Worm (Caenorhabditis elegans) whole organism, early embryonic: ENCODE data around the gene his-69.
A peak's percentile ranks its signal among the peaks of the same experiment; 100 is the strongest.

Experiments used
- B0310.2 ChIP-seq: sonication (generic microtip); optimal IDR thresholded peaks from 2 replicates; lab custom pipeline; 2016; ENCODE audit warnings: mild to moderate bottlenecking, missing genetic modification characterization, missing compliant biosample characterization
- F13C5.2 ChIP-seq: sonication (generic microtip); optimal IDR thresholded peaks from 2 replicates; lab custom pipeline; 2017; ENCODE audit warnings: mild to moderate bottlenecking, missing genetic modification characterization, inconsistent platforms, missing compliant biosample characterization
- aly-1 ChIP-seq: sonication (generic microtip); optimal IDR thresholded peaks from 2 replicates; lab custom pipeline; 2016; ENCODE audit warnings: missing genetic modification characterization, missing compliant biosample characterization
- ama-1 ChIP-seq: fragments of 150-350 bp; optimal IDR thresholded peaks from 2 replicates; lab custom pipeline; 2014
- ceh-13 ChIP-seq: fragments of 200-800 bp; sonication (Bioruptor generic); optimal IDR thresholded peaks from 2 replicates; lab custom pipeline; 2018; ENCODE audit warnings: mild to moderate bottlenecking, missing genetic modification characterization, missing compliant biosample characterization
- ceh-36 ChIP-seq: sonication (generic microtip); optimal IDR thresholded peaks from 2 replicates; lab custom pipeline; 2016; ENCODE audit warnings: missing genetic modification characterization, inconsistent platforms, missing compliant biosample characterization
- ets-7 ChIP-seq: sonication (generic microtip); optimal IDR thresholded peaks from 2 replicates; lab custom pipeline; 2016; ENCODE audit warnings: missing genotype, missing genetic modification characterization, missing compliant biosample characterization
- flt-1 ChIP-seq: fragments of 200-800 bp; sonication (Bioruptor generic); IDR thresholded peaks from 2 replicates; pipeline ENCODE4 v1.3.6; 2022; ENCODE audit warnings: missing genetic modification characterization, missing compliant biosample characterization
- hmbx-1 ChIP-seq: sonication (generic microtip); optimal IDR thresholded peaks from 2 replicates; lab custom pipeline; 2016; ENCODE audit warnings: mild to moderate bottlenecking, missing genetic modification characterization, missing compliant biosample characterization
- hmg-4 ChIP-seq: fragments of 200-800 bp; sonication (Bioruptor generic); optimal IDR thresholded peaks from 2 replicates; lab custom pipeline; 2018; ENCODE audit warnings: mild to moderate bottlenecking, missing genetic modification characterization, missing compliant biosample characterization
- hnd-1 ChIP-seq: sonication (generic microtip); optimal IDR thresholded peaks from 2 replicates; lab custom pipeline; 2016; ENCODE audit warnings: missing genetic modification characterization, missing compliant biosample characterization
- pes-1 ChIP-seq: fragments of 200-800 bp; sonication (Bioruptor generic); IDR thresholded peaks from 2 replicates; pipeline ENCODE4 v1.3.6; 2022; ENCODE audit warnings: missing genetic modification reagents, missing genetic modification characterization, missing compliant biosample characterization
- scrt-1 ChIP-seq: fragments of 200-800 bp; sonication (Bioruptor generic); IDR thresholded peaks from 2 replicates; pipeline ENCODE4 v1.3.6; 2022; ENCODE audit warnings: missing genetic modification characterization, missing compliant biosample characterization
- sea-1 ChIP-seq: fragments of 200-800 bp; sonication (Bioruptor generic); conservative IDR thresholded peaks from 2 replicates; pipeline ENCODE4 v1.3.6; 2022; ENCODE audit warnings: missing genetic modification characterization, missing compliant biosample characterization
- tbx-11 ChIP-seq: fragments of 200-800 bp; sonication (Bioruptor generic); IDR thresholded peaks from 2 replicates; pipeline ENCODE4 v1.3.6; 2022; ENCODE audit warnings: missing genetic modification characterization, missing compliant biosample characterization
- tbx-37 ChIP-seq: fragments of 200-800 bp; sonication (Bioruptor generic); conservative IDR thresholded peaks from 2 replicates; pipeline ENCODE4 v1.3.6; 2022; ENCODE audit warnings: missing genetic modification reagents, missing genetic modification characterization, missing compliant biosample characterization
- tra-4 ChIP-seq: sonication (generic microtip); optimal IDR thresholded peaks from 2 replicates; lab custom pipeline; 2017; ENCODE audit warnings: missing genetic modification characterization, missing compliant biosample characterization

his-69 gene

ce11 chrIII:4099884-4100596 is 41.5 kb upstream of the his-69 start:
- no peak for TF ChIP-seq aly-1 (tag; lab: Kevin White, UChicago)
- TF ChIP-seq ceh-36 (tag; lab: Kevin White, UChicago) = peak; percentile 64

DNA sequence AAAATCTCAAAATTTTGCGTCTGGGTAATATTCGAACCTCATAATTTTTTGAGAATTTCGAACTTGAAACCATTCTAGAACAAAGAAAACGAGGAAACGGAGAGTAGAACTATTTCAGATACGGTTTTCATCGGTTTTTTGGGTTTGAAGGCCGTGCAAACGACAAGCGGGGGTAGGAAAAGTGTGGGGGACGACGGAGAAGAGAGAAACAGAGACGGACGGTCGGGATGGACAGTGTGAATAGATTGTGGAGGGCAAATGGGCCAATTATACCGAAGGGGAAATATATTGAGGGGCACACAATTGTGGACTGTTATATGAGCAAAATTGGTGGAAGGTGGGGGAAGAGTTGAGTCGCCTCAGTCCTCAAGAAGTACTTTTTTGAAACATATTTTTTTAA is 40.2 kb upstream of the his-69 start:
- TF ChIP-seq tbx-37 (GFP tag; lab: Robert Waterston, UW) = no peak
- TF ChIP-seq aly-1 (tag; lab: Kevin White, UChicago) = peak; percentile 26

ce11 chrIII:4098107-4098620 is 39.6 kb upstream of the his-69 start, which contains the start of gene rei-1:
rei-1 (minus strand) TSS chrIII:4098190.
- TF ChIP-seq sea-1 (GFP tag; lab: Robert Waterston, UW) = no peak
- TF ChIP-seq hmg-4 (GFP tag; lab: Kevin White, UChicago) = no peak
- TF ChIP-seq hnd-1 (tag; lab: Kevin White, UChicago) = no peak

DNA sequence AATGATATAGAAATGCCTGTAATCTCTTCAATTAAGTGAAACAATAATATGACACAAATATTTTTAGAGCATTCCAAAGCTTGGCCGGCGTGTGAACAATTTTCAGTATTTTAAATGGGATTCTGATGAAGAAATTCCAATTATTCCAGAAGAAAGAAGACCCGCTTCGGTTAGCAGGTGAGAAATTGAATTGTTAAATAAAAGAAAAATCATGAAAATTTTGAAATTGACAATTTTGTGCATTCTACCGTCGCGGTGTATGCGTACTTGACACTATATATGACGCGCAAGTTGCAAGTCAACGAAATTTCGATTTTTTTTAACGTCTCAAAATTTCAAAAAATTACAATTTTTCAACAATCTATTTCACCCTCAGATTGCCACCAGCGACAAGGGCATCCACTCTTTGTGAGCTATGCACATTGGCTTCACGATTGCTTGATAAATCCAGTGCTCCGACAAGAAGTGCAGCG is 37.9 kb upstream of the his-69 start:
- no peak for TF ChIP-seq tbx-37 (GFP tag; lab: Robert Waterston, UW)
- TF ChIP-seq hmg-4 (GFP tag; lab: Kevin White, UChicago) = no peak

DNA sequence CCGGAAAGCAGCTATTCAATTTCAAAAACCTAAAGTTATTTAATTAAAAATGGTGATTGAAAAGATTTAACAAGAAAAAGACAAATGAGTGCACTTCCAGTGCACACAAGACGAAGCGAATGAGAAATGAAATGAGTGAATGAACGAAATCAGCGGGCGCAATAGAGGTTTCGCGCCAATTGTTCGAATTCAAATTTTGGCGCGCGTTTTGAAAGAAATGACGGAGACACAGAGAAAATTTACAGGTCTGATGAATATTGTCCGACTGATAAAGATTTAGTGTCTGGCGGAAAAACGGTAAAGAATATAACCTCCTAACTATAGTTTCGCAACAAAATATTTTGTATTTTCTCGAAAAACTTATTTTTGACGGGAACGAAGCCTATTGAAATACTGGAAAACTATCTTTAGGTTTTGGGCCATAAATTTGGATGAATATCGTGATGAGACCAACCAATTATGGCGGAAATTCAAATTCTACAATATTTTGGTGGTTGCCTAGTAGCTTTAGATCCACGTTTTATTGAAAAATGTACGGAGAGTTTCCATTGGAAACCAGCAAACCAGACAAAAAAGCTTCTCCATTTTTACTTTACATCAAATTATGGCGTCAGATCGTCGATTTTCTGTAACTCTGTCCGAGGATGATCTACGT is 37.0 kb upstream of the his-69 start, which contains the start of gene C03C10.7:
Gene C03C10.7 (plus strand): TSS at position 605 of the 655 bp plus-strand sequence.
- no peak for TF ChIP-seq hmg-4 (GFP tag; lab: Kevin White, UChicago)
- no peak for TF ChIP-seq ceh-36 (tag; lab: Kevin White, UChicago)
- TF ChIP-seq pes-1 (GFP tag; lab: Robert Waterston, UW) = no peak
- no peak for TF ChIP-seq tbx-11 (GFP tag; lab: Robert Waterston, UW)
- no peak for TF ChIP-seq flt-1 (GFP tag; lab: Robert Waterston, UW)
- no peak for TF ChIP-seq aly-1 (tag; lab: Kevin White, UChicago)
- no peak for TF ChIP-seq ceh-13
- no peak for TF ChIP-seq tbx-37 (GFP tag; lab: Robert Waterston, UW)
- TF ChIP-seq sea-1 (GFP tag; lab: Robert Waterston, UW) = no peak
- TF ChIP-seq scrt-1 (GFP tag; lab: Robert Waterston, UW) = no peak
- no peak for TF ChIP-seq ets-7 (tag; lab: Kevin White, UChicago)
- TF ChIP-seq F13C5.2 = no peak
- no peak for TF ChIP-seq tra-4 (tag; lab: Kevin White, UChicago)
- no peak for TF ChIP-seq B0310.2
- TF ChIP-seq hmbx-1 = no peak
- no peak for TF ChIP-seq ama-1 (lab: Kevin White, UChicago)

ce11 chrIII:4094681-4095080 is 36.1 kb upstream of the his-69 start, which contains the start of gene rnr-2:
rnr-2 (minus strand) TSS chrIII:4094921.
- TF ChIP-seq ama-1 (lab: Kevin White, UChicago) = peak; percentile 80
- no peak for TF ChIP-seq scrt-1 (GFP tag; lab: Robert Waterston, UW)

DNA sequence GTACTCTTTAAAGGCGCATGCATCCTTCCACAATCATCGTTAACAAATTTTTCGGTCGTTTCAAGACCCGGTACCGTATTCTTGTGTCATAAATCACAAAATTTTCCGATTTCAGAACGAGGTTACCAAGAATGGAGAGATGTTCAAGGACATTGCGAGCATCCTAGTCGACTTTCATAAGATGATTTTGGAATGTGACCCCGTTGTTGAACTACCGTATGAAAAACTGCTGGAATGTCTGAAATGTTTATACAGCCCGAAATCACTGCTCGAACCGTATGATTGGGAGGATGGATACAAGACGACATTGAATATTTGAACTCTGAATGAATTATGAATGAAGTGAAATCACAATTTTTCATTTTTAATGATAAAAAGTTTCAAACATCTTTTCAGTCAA is 34.4 kb upstream of the his-69 start:
- peak; percentile 86 for TF ChIP-seq ama-1 (lab: Kevin White, UChicago)
- TF ChIP-seq tbx-11 (GFP tag; lab: Robert Waterston, UW) = no peak

- TF ChIP-seq B0310.2 = no peak
- no peak for TF ChIP-seq tra-4 (tag; lab: Kevin White, UChicago)
- no peak for TF ChIP-seq hmbx-1
- no peak for TF ChIP-seq F13C5.2
- TF ChIP-seq flt-1 (GFP tag; lab: Robert Waterston, UW) = no peak
- TF ChIP-seq pes-1 (GFP tag; lab: Robert Waterston, UW) = no peak
- no peak for TF ChIP-seq tbx-37 (GFP tag; lab: Robert Waterston, UW)
- no peak for TF ChIP-seq aly-1 (tag; lab: Kevin White, UChicago)
- no peak for TF ChIP-seq ceh-36 (tag; lab: Kevin White, UChicago)
- no peak for TF ChIP-seq ets-7 (tag; lab: Kevin White, UChicago)
- TF ChIP-seq ama-1 (lab: Kevin White, UChicago) = no peak
- TF ChIP-seq sea-1 (GFP tag; lab: Robert Waterston, UW) = no peak
- TF ChIP-seq tbx-11 (GFP tag; lab: Robert Waterston, UW) = no peak
- TF ChIP-seq scrt-1 (GFP tag; lab: Robert Waterston, UW) = no peak
- no peak for TF ChIP-seq hmg-4 (GFP tag; lab: Kevin White, UChicago)
- TF ChIP-seq ceh-13 = no peak
- TF ChIP-seq hnd-1 (tag; lab: Kevin White, UChicago) = no peak
Observed at ce11 chrIII:4092020-4092419, 33.5 kb upstream of the his-69 start, which contains the start of gene C03C10.5. C03C10.5 (minus strand) TSS chrIII:4092120.
